Worm (Caenorhabditis elegans): ENCODE measurements around the gene D1054.19.

D1054.19 gene

DNA sequence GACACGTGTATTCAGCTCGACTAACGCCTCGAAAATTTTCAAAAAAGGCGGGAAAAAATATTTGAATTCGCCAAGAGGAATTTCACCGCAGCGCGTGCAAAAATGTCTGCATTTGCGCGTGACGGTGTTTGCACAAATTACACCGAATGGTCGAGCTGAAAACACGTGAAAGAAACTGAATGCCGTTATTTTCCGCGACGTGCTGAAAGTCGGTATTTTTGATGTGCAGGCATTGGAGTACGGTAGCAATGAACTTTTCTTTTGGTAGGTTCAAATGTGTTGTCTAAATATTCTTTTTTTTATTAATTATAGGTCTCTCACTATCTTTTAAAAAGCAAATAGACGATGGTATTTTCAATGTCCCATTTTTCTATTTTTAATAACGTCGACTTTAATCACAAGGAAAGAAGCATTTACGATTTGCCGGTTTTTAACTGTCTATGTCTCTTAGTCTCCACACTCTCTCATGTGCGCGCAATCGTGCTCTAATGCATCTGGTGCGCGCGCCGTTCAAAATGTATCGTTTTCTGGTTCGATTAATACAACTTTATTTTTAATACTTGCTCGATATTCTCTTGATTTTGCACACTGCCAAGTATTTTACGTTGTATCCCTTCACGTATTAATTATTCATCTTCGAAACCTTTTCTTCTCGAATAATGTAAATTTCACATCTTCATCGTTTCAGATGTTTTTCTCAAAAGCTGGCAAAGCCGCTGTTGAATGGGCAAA is 18.0 kb downstream of the D1054.19 start, which contains the start of the genes C29A12.1 and lig-1 (continued):
- TF ChIP-seq hlh-17 (GFP tag; optimal IDR thresholded peaks at IDR 0.05; ENCODE audit: borderline replicate concordance) (no peak), nhr-90 (tag; optimal IDR thresholded peaks at IDR 0.05; ENCODE audit: poor library complexity) (no peak), ceh-8 (GFP tag; optimal IDR thresholded peaks at IDR 0.05) (no peak), ztf-4 (tag; optimal IDR thresholded peaks at IDR 0.05) (no peak), aly-2 (tag; optimal IDR thresholded peaks at IDR 0.05) (no peak), C16A3.4 (tag; optimal IDR thresholded peaks at IDR 0.05) (peak; percentile 42), snu-23 (GFP tag; optimal IDR thresholded peaks at IDR 0.05) (peak; percentile 17), egl-13 (tag; optimal IDR thresholded peaks at IDR 0.05) (no peak), dpl-1 (GFP tag; optimal IDR thresholded peaks at IDR 0.05) (peak; percentile 56 to 78 (median 73))

DNA sequence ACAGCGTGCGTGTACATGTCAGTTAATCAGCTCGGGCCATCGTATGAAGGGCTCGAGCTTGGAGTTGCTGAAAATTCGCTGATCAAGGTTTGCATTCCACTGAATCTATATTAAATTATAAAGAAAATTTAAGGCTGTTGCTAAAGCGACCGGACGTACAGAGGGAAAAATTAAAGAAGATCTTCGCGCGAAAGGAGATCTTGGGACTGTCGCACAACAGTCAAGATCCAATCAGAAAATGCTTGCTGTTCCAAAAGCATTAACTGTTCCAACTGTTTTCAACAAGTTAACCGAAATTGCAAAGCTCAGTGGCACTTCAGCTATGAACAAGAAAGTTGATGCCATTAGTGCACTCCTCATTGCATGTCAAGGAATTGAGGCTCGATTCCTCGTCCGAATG is 18.7 kb downstream of the D1054.19 start:
- TF ChIP-seq nhr-12 (tag; optimal IDR thresholded peaks at IDR 0.05) (no peak), xbp-1 (tag; optimal IDR thresholded peaks at IDR 0.05) (no peak), lin-39 (tag; optimal IDR thresholded peaks at IDR 0.05) (no peak), nhr-84 (tag; optimal IDR thresholded peaks at IDR 0.05) (no peak), aha-1 (tag; optimal IDR thresholded peaks at IDR 0.05) (no peak), F16B12.6 (tag; optimal IDR thresholded peaks at IDR 0.05) (no peak), unc-86 (tag; optimal IDR thresholded peaks at IDR 0.05) (no peak), unc-62 (GFP tag; optimal IDR thresholded peaks at IDR 0.05) (no peak), jun-1 (tag; optimal IDR thresholded peaks at IDR 0.05) (no peak), ces-1 (GFP tag; optimal IDR thresholded peaks at IDR 0.05) (no peak), irx-1 (tag; optimal IDR thresholded peaks at IDR 0.05) (no peak), hlh-17 (GFP tag; optimal IDR thresholded peaks at IDR 0.05; ENCODE audit: borderline replicate concordance) (no peak), lin-15B (tag; optimal IDR thresholded peaks at IDR 0.05) (no peak), zag-1 (tag; optimal IDR thresholded peaks at IDR 0.05) (no peak)

DNA sequence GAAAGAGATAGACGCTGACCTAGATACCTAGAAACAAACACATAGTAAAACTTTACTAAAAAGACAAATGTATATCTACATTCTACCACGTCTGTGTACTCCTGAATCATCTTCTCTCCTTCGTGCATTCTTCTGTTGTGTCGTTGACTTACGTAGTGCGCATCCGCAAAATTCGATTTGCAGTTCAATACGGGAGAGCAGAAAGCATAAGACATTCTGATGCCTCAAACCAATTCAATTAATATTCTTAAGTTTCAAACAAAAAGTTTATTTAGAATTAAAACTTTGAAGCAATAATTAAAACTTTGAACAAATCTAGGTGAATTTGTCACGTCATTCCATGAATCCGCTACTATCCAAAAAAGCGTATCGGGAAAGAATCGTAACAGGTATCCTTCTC is 21.2 kb downstream of the D1054.19 start:
- TF ChIP-seq grh-1 (GFP tag; IDR thresholded peaks at IDR 0.05) (no peak), xbp-1 (tag; optimal IDR thresholded peaks at IDR 0.05) (no peak), lin-14 (GFP tag; optimal IDR thresholded peaks at IDR 0.05) (peak; percentile 15), swsn-7 (tag; optimal IDR thresholded peaks at IDR 0.05) (no peak), fkh-10 (GFP tag; optimal IDR thresholded peaks at IDR 0.05) (peak; percentile 30), elt-2 (tag; optimal IDR thresholded peaks at IDR 0.05) (no peak)

DNA sequence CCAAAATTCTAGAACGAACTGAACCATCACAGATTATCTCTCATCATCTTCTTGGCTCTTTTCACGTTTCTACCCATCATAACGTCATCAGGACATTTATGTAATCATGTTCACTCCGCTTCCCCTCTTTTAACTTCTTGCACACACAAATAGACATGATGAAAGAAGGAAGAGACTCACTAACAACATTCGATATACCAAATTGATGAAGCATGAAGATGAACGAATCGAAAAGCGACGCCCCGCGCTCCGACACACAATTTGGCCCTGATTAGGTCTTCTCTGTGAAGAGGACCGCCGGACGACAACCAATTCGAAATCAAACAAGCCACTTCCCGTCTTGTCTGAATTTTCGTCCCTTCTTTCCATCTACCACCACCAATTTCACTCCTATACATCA is 22.9 kb downstream of the D1054.19 start:
- TF ChIP-seq unc-98 (GFP tag; IDR thresholded peaks at IDR 0.05): no peak
- peak; percentile 52 for TF ChIP-seq lin-14 (GFP tag; optimal IDR thresholded peaks at IDR 0.05)
- no peak for TF ChIP-seq lin-39 (tag; optimal IDR thresholded peaks at IDR 0.05)
- no peak for TF ChIP-seq unc-62 (GFP tag; optimal IDR thresholded peaks at IDR 0.05)

DNA sequence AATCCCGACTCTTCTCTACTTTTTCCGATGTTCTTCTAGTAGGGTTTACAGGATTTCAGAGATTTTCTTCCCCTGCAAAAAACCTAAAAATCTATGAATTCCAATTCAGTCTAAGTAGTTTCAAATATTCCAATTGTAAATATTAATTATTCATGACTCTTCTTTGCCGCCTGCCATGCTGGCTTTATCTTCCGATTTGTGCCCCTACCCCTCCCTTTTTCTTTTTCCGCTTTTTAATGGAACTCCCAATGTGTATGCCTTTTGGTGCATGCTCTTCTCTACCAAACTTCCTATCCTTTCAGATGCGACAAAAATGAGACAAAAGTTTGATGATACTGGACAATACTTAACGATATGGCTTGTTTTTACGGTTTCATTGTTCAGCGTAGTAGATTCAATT is 29.1 kb downstream of the D1054.19 start, which contains the start of gene nrx-1:
nrx-1 (plus strand) TSS at position 301 of the 400 bp plus-strand sequence.
- TF ChIP-seq fkh-10 (GFP tag; optimal IDR thresholded peaks at IDR 0.05) (no peak), alr-1 (tag; optimal IDR thresholded peaks at IDR 0.05; ENCODE audit: borderline replicate concordance) (no peak), lin-39 (tag; optimal IDR thresholded peaks at IDR 0.05) (no peak), grh-1 (GFP tag; IDR thresholded peaks at IDR 0.05) (no peak), sptf-1 (tag; optimal IDR thresholded peaks at IDR 0.05) (no peak), nhr-77 (tag; optimal IDR thresholded peaks at IDR 0.05) (no peak), rnt-1 (tag; optimal IDR thresholded peaks at IDR 0.05) (no peak), pag-3 (tag; optimal IDR thresholded peaks at IDR 0.05; ENCODE audit: borderline replicate concordance, insufficient read depth) (no peak), unc-30 (tag; optimal IDR thresholded peaks at IDR 0.05) (no peak), zip-4 (GFP tag; optimal IDR thresholded peaks at IDR 0.05) (no peak), C16A3.4 (tag; optimal IDR thresholded peaks at IDR 0.05) (no peak)

Measured in whole organism, L1 larva.